Worm (Caenorhabditis elegans) whole organism, L1 larva: ENCODE data around the gene T06A10.107.

Experiments
- C04F5.9 ChIP-seq: sonication (generic microtip); optimal IDR thresholded peaks from 2 replicates; lab custom pipeline; 2016; ENCODE audit warnings: missing genetic modification characterization, missing compliant biosample characterization
- C16A3.4 ChIP-seq: fragments of 150-350 bp; optimal IDR thresholded peaks from 2 replicates; lab custom pipeline; 2014; ENCODE audit warnings: missing biosample characterization, missing genetic modification characterization
- C34B4.2 ChIP-seq: sonication (generic microtip); optimal IDR thresholded peaks from 2 replicates; lab custom pipeline; 2017; ENCODE audit warnings: mild to moderate bottlenecking, missing genetic modification characterization, missing compliant biosample characterization
- F16B12.6 ChIP-seq: fragments of 150-350 bp; optimal IDR thresholded peaks from 2 replicates; lab custom pipeline; 2014; ENCODE audit warnings: missing biosample characterization, missing genetic modification characterization
- Y116A8C.19 ChIP-seq: sonication (generic microtip); optimal IDR thresholded peaks from 2 replicates; lab custom pipeline; 2016; ENCODE audit warnings: missing compliant biosample characterization, missing genetic modification characterization, borderline replicate concordance
- alr-1 ChIP-seq: fragments of 200-800 bp; sonication (Bioruptor generic); optimal IDR thresholded peaks from 2 replicates; lab custom pipeline; 2018; ENCODE audit warnings: borderline replicate concordance, mild to moderate bottlenecking, missing genetic modification characterization, missing compliant biosample characterization
- ceh-63 ChIP-seq: fragments of 200-800 bp; sonication (Bioruptor generic); optimal IDR thresholded peaks from 2 replicates; lab custom pipeline; 2018; ENCODE audit warnings: mild to moderate bottlenecking, missing genetic modification characterization, missing compliant biosample characterization
- ceh-82 ChIP-seq, 3 experiments: fragments of 150-350 bp in 1 of 3; sonication (generic microtip) in 2 of 3; optimal IDR thresholded peaks; 2 replicates each; lab custom pipeline; 2014 to 2017; ENCODE audit warnings: missing biosample characterization in 3 of 3, missing genetic modification characterization in 3 of 3
- ceh-88 ChIP-seq: fragments of 200-800 bp; sonication (Bioruptor generic); IDR thresholded peaks from 2 replicates; pipeline ENCODE4 v1.3.6; 2022; ENCODE audit warnings: missing genetic modification characterization, missing compliant biosample characterization
- ceh-90 ChIP-seq: sonication (generic microtip); optimal IDR thresholded peaks from 2 replicates; lab custom pipeline; 2016; ENCODE audit warnings: missing genetic modification characterization, missing compliant biosample characterization
- dpl-1 ChIP-seq, 3 experiments: fragments of 150-350 bp in 2 of 3; sonication (generic microtip) in 1 of 3; optimal IDR thresholded peaks; 2 replicates each; lab custom pipeline; 2014 to 2017; ENCODE audit warnings: missing biosample characterization in 3 of 3, missing genetic modification characterization in 3 of 3, missing genetic modification reagents in 3 of 3
- efl-1 ChIP-seq, 4 experiments: fragments of 150-350 bp; optimal IDR thresholded peaks in 3 of 4; peaks in 1 of 4; 1 replicate in 1 of 4; 2 replicates in 3 of 4; lab custom pipeline; 2014; ENCODE audit warnings: missing biosample characterization in 2 of 4, missing genetic modification characterization in 2 of 4, missing genetic modification reagents in 2 of 4
- egl-27 ChIP-seq, 2 experiments: fragments of 150-350 bp in 1 of 2; sonication (generic microtip); optimal IDR thresholded peaks; 3 replicates each; lab custom pipeline; 2017 to 2018; ENCODE audit warnings: missing biosample characterization in 2 of 2, missing genetic modification characterization in 2 of 2, missing genetic modification reagents in 2 of 2
- elt-3 ChIP-seq, 6 experiments: fragments of 150-350 bp in 1 of 6; sonication (generic microtip); optimal IDR thresholded peaks; 2 replicates each; lab custom pipeline; 2017 to 2018; ENCODE audit warnings: missing biosample characterization in 6 of 6, missing genetic modification characterization in 6 of 6, inconsistent platforms in 1 of 6
- fkh-4 ChIP-seq: sonication (generic microtip); optimal IDR thresholded peaks from 2 replicates; lab custom pipeline; 2016; ENCODE audit warnings: missing compliant biosample characterization, missing genetic modification characterization, borderline replicate concordance
- fkh-8 ChIP-seq: sonication (generic microtip); optimal IDR thresholded peaks from 2 replicates; lab custom pipeline; 2016; ENCODE audit warnings: mild to moderate bottlenecking, missing genetic modification characterization, missing compliant biosample characterization
- grh-1 ChIP-seq: fragments of 200-800 bp; sonication (Bioruptor generic); IDR thresholded peaks from 2 replicates; pipeline ENCODE4 v1.3.6; 2022; ENCODE audit warnings: missing genetic modification reagents, missing genetic modification characterization, missing compliant biosample characterization
- hlh-17 ChIP-seq: fragments of 200-800 bp; sonication (Bioruptor generic); optimal IDR thresholded peaks from 2 replicates; lab custom pipeline; 2018; ENCODE audit warnings: missing genetic modification characterization, mild to moderate bottlenecking, missing compliant biosample characterization, moderate library complexity, borderline replicate concordance
- isw-1 ChIP-seq: fragments of 200-800 bp; sonication (Bioruptor generic); IDR thresholded peaks from 2 replicates; pipeline ENCODE4 v1.3.6; 2022; ENCODE audit warnings: missing genetic modification characterization, missing compliant biosample characterization
- lin-13 ChIP-seq: fragments of 150-350 bp; optimal IDR thresholded peaks from 2 replicates; lab custom pipeline; 2014; ENCODE audit warnings: missing biosample characterization, missing genetic modification reagents, missing genetic modification characterization
- lin-14 ChIP-seq: fragments of 200-800 bp; sonication (Bioruptor generic); optimal IDR thresholded peaks from 2 replicates; lab custom pipeline; 2018; ENCODE audit warnings: mild to moderate bottlenecking, missing genetic modification characterization, moderate library complexity, missing compliant biosample characterization
- lin-15B ChIP-seq: fragments of 150-350 bp; sonication (generic microtip); optimal IDR thresholded peaks from 3 replicates; lab custom pipeline; 2014; ENCODE audit warnings: missing biosample characterization, missing genetic modification characterization
- lin-35 ChIP-seq, 2 experiments: fragments of 150-350 bp; optimal IDR thresholded peaks; 2 replicates each; lab custom pipeline; 2014; ENCODE audit warnings: missing biosample characterization in 2 of 2, missing genetic modification characterization in 2 of 2, missing genetic modification reagents in 2 of 2
- lsy-2 ChIP-seq, 2 experiments: fragments of 150-350 bp; optimal IDR thresholded peaks; 2 replicates each; lab custom pipeline; 2014; ENCODE audit warnings: missing biosample characterization in 2 of 2, missing genetic modification characterization in 2 of 2
- mab-9 ChIP-seq: fragments of 200-800 bp; sonication (Bioruptor generic); IDR thresholded peaks from 2 replicates; pipeline ENCODE4 v1.3.6; 2022; ENCODE audit warnings: missing genetic modification reagents, missing genetic modification characterization, missing compliant biosample characterization
- mdl-1 ChIP-seq, 2 experiments: fragments of 150-350 bp; optimal IDR thresholded peaks; 2 replicates each; lab custom pipeline; 2014 to 2017; ENCODE audit warnings: missing biosample characterization in 2 of 2, missing genetic modification characterization in 2 of 2, inconsistent platforms in 1 of 2
- mef-2 ChIP-seq: fragments of 150-350 bp; optimal IDR thresholded peaks from 2 replicates; lab custom pipeline; 2014; ENCODE audit warnings: missing biosample characterization, missing genetic modification characterization
- nhr-20 ChIP-seq: sonication (generic microtip); optimal IDR thresholded peaks from 2 replicates; lab custom pipeline; 2016; ENCODE audit warnings: mild to moderate bottlenecking, missing genetic modification characterization, missing compliant biosample characterization
- nhr-28 ChIP-seq: fragments of 150-350 bp; optimal IDR thresholded peaks from 2 replicates; lab custom pipeline; 2014; ENCODE audit warnings: missing biosample characterization, missing genetic modification characterization
- nhr-77 ChIP-seq: fragments of 150-350 bp; optimal IDR thresholded peaks from 2 replicates; lab custom pipeline; 2014; ENCODE audit warnings: missing biosample characterization, missing genetic modification characterization
- nhr-84 ChIP-seq: sonication (generic microtip); optimal IDR thresholded peaks from 2 replicates; lab custom pipeline; 2017; ENCODE audit warnings: missing biosample characterization, missing genetic modification characterization
- pag-3 ChIP-seq: sonication (generic microtip); optimal IDR thresholded peaks from 2 replicates; lab custom pipeline; 2017; ENCODE audit warnings: missing genetic modification characterization, mild to moderate bottlenecking, missing compliant biosample characterization, antibody characterized with exemption, borderline replicate concordance; ENCODE audit not compliant: insufficient read depth
- rnt-1 ChIP-seq: sonication (generic microtip); optimal IDR thresholded peaks from 2 replicates; lab custom pipeline; 2016; ENCODE audit warnings: mild to moderate bottlenecking, missing genetic modification characterization, moderate library complexity, missing compliant biosample characterization
- snpc-4 ChIP-seq: fragments of 150-350 bp; optimal IDR thresholded peaks from 2 replicates; lab custom pipeline; 2014; ENCODE audit warnings: missing biosample characterization, missing genetic modification characterization
- swsn-7 ChIP-seq: sonication (generic microtip); optimal IDR thresholded peaks from 2 replicates; lab custom pipeline; 2016; ENCODE audit warnings: missing genetic modification characterization, missing compliant biosample characterization
- tlp-1 ChIP-seq: fragments of 150-350 bp; optimal IDR thresholded peaks from 2 replicates; lab custom pipeline; 2014; ENCODE audit warnings: missing biosample characterization, missing genetic modification characterization
- ztf-4 ChIP-seq: fragments of 150-350 bp; optimal IDR thresholded peaks from 2 replicates; lab custom pipeline; 2014; ENCODE audit warnings: missing biosample characterization, missing genetic modification characterization

The T06A10.107 gene

DNA sequence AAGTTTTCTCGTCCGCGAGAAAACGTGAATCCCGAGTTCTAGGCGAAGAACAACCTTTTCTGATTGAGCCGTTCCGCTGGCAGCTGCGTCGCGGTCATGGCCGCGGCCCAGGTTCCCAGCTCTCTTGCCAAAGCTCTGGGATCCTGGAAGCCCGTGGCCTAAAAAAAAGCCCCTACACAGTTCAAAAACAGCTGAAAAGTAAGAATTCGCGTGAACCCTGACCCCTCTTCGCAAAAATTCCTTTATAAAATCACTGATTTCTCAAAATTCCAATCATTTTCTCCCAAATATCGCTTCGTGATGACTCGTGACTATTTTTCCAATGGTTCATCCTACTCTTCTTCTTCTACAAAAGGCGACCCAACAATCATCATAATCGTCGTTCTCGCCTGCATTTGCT lies at the start of gene T06A10.107:
Gene T06A10.107 (plus strand): TSS at position 301 of the 400 bp plus-strand sequence.
- no peak for TF ChIP-seq tlp-1 (tag; lab: Kevin White, UChicago)
- TF ChIP-seq, all 84 proteins: peak for 0

- TF ChIP-seq rnt-1 (tag; lab: Kevin White, UChicago) (no peak), F16B12.6 (tag; lab: Kevin White, UChicago) (no peak), dpl-1 (GFP tag; optimal IDR thresholded peaks at IDR 0.05; lab: Kevin White, UChicago) (no peak), ceh-63 (GFP tag; lab: Kevin White, UChicago) (no peak), swsn-7 (tag; lab: Kevin White, UChicago) (no peak), C04F5.9 (tag; lab: Kevin White, UChicago) (no peak), fkh-4 (no peak), ztf-4 (tag; lab: Kevin White, UChicago) (no peak), mab-9 (GFP tag; lab: Robert Waterston, UW) (no peak), mdl-1 (tag; optimal IDR thresholded peaks at IDR 0.05; lab: Kevin White, UChicago) (no peak), snpc-4 (tag; lab: Kevin White, UChicago) (no peak), nhr-77 (no peak), C16A3.4 (no peak), lin-14 (GFP tag; lab: Kevin White, UChicago) (no peak), egl-27 (tag; optimal IDR thresholded peaks at IDR 0.05; lab: Kevin White, UChicago) (no peak), lin-35 (GFP tag; optimal IDR thresholded peaks at IDR 0.05; lab: Kevin White, UChicago) (no peak), ceh-82 (tag; optimal IDR thresholded peaks at IDR 0.05; lab: Kevin White, UChicago) (no peak), nhr-28 (tag; lab: Kevin White, UChicago) (no peak), lin-13 (GFP tag; lab: Kevin White, UChicago) (no peak), fkh-8 (tag; lab: Kevin White, UChicago) (no peak)
Observed at ce11 chrIV:16822529-16822928, 44.8 kb upstream of the T06A10.107 start, which contains the start of gene Y116A8A.4. Gene Y116A8A.4 (plus strand): TSS chrIV:16822829.

DNA sequence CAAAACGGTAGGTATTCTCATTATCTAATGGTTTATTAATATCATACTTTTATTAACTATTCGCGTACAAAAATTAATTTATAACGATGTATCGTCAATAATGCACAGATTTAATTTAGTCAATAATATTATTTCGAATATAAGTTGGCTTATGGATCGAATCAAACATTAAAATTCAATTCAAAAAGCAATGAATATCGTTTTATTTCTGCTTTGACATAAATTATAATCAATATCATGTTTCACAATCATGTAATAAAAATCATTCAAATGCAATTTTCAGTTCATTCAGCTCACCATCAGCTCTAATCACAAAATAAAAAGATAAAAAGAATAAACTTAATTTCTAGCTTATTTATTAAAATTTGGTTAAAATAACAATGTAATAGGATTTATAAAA lies 38.6 kb upstream of the T06A10.107 start, which contains the start of gene Y116A8A.6:
Gene Y116A8A.6 (minus strand): TSS at position 101 of the 400 bp plus-strand sequence.
- TF ChIP-seq hlh-17 (GFP tag; lab: Kevin White, UChicago) = no peak
- TF ChIP-seq alr-1 = no peak
- no peak for TF ChIP-seq isw-1
- no peak for TF ChIP-seq grh-1 (GFP tag; lab: Robert Waterston, UW)
- no peak for TF ChIP-seq lin-15B (tag; lab: Kevin White, UChicago)
- no peak for TF ChIP-seq lin-35 (GFP tag; optimal IDR thresholded peaks at IDR 0.05; lab: Kevin White, UChicago)
- TF ChIP-seq lsy-2 (tag; optimal IDR thresholded peaks at IDR 0.05; lab: Kevin White, UChicago) = no peak
- TF ChIP-seq ceh-88 (GFP tag; lab: Robert Waterston, UW) = no peak
- no peak for TF ChIP-seq dpl-1 (GFP tag; optimal IDR thresholded peaks at IDR 0.05; lab: Kevin White, UChicago)
- TF ChIP-seq mef-2 (tag; lab: Kevin White, UChicago) = no peak
- no peak for TF ChIP-seq nhr-20 (tag; lab: Kevin White, UChicago)
- TF ChIP-seq ceh-90 = no peak
- TF ChIP-seq nhr-84 (tag; lab: Kevin White, UChicago) = no peak
- TF ChIP-seq elt-3 (tag; optimal IDR thresholded peaks at IDR 0.05; lab: Kevin White, UChicago) = no peak
- no peak for TF ChIP-seq Y116A8C.19 (tag; lab: Kevin White, UChicago)
- TF ChIP-seq fkh-4 = no peak
- no peak for TF ChIP-seq pag-3 (tag; lab: Kevin White, UChicago)
- TF ChIP-seq C34B4.2 (tag; lab: Kevin White, UChicago) = no peak
- TF ChIP-seq, all 84 proteins: peak for 0

DNA sequence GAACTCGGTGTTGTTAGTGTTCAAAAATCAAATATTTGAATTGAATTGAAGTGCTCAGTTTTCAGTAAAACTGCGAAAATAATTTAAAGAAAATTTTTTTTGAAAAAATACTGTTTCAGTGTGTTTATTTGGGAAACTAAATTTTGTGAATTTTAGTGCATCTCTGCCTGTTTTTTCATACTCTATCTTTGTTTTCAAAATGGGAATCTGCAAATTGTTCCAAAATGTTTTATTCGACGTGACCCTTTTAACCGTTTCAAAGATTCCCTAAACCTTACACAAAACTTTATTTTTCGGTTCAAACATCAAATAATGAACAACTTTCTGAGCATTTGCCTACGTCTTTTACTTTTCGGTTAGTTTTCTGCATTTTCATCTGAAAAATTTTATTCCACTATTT lies 37.4 kb upstream of the T06A10.107 start, which contains the start of gene Y116A8A.7:
Gene Y116A8A.7 (plus strand): TSS at position 301 of the 400 bp plus-strand sequence.
- TF ChIP-seq lsy-2 (tag; optimal IDR thresholded peaks at IDR 0.05; lab: Kevin White, UChicago) (no peak), efl-1 (optimal IDR thresholded peaks at IDR 0.05; lab: Kevin White, UChicago) (no peak), efl-1 (GFP tag; optimal IDR thresholded peaks at IDR 0.05 in 1 of 2; lab: Kevin White, UChicago) (peak in 1 of 2 experiments; percentile 57)
- TF ChIP-seq, all 84 proteins: peak for 1
